Fruit fly (Drosophila melanogaster): Measurements from ENCODE around the gene Cp19.

Gene Cp19

dm6 chr3L:8699612-8700011, 30.1 kb upstream of the Cp19 start (continued):
- TF ChIP-seq CG13123 (GFP tag; optimal IDR thresholded peaks at IDR 0.05) (no peak), ken (GFP tag; IDR thresholded peaks at IDR 0.05) (0 out of 3 replicates have a peak, but pooled peaks have one; percentile 31), dysf (GFP tag; IDR thresholded peaks at IDR 0.05) (no peak), Med (GFP tag) (peak; percentile 79), GATAe (GFP tag; conservative IDR thresholded peaks at IDR 0.05) (peak; percentile 93), CG15073 (GFP tag; optimal IDR thresholded peaks at IDR 0.05) (no peak), CG5953 (GFP tag; IDR thresholded peaks at IDR 0.05) (0 out of 2 replicates have a peak, but pooled peaks have one; percentile 15), CG17361 (GFP tag; IDR thresholded peaks at IDR 0.05) (no peak), al (GFP tag; IDR thresholded peaks at IDR 0.05) (no peak), Trl (optimal IDR thresholded peaks at IDR 0.05) (no peak), Trl (GFP tag; optimal IDR thresholded peaks at IDR 0.05) (no peak), ssp (GFP tag; IDR thresholded peaks at IDR 0.05) (no peak), NK7.1 (GFP tag; optimal IDR thresholded peaks at IDR 0.05) (no peak), slou (GFP tag; optimal IDR thresholded peaks at IDR 0.05) (no peak), CG8290 (GFP tag; optimal IDR thresholded peaks at IDR 0.05) (no peak), CG8290 (tag; optimal IDR thresholded peaks at IDR 0.05) (peak in 1 of 2 experiments; percentile 26), Rfx (GFP tag; IDR thresholded peaks at IDR 0.05) (peak; percentile 12; the same call in 1 of the 2 replicates), CG4617 (GFP tag; optimal IDR thresholded peaks at IDR 0.05; ENCODE audit: borderline replicate concordance) (no peak), toy (GFP tag; IDR thresholded peaks at IDR 0.05) (no peak), HLH4C (GFP tag; IDR thresholded peaks at IDR 0.05; ENCODE audit: partially characterized antibody) (no peak), nerfin-1 (tag; optimal IDR thresholded peaks at IDR 0.05) (no peak), CG6791 (GFP tag; IDR thresholded peaks at IDR 0.05; ENCODE audit: partially characterized antibody) (no peak), ab (GFP tag; optimal IDR thresholded peaks at IDR 0.05) (no peak), CG7745 (tag; optimal IDR thresholded peaks at IDR 0.05) (peak; percentile 7), h (optimal IDR thresholded peaks at IDR 0.05) (no peak), row (GFP tag; IDR thresholded peaks at IDR 0.05) (no peak), Jarid2 (GFP tag; optimal IDR thresholded peaks at IDR 0.05) (no peak), CG14014 (GFP tag; IDR thresholded peaks at IDR 0.05) (peak; percentile 29; the same call in 1 of the 2 replicates), ATbp (GFP tag; optimal IDR thresholded peaks at IDR 0.05) (no peak), CG17186 (GFP tag; optimal IDR thresholded peaks at IDR 0.05) (no peak), CG15601 (tag; optimal IDR thresholded peaks at IDR 0.05) (peak; percentile 20), ftz-f1 (GFP tag; optimal IDR thresholded peaks at IDR 0.05) (peak; percentile 60), pum (GFP tag; optimal IDR thresholded peaks at IDR 0.05) (no peak), Hey (tag; optimal IDR thresholded peaks at IDR 0.05) (peak; percentile 88), Blimp-1 (GFP tag; optimal IDR thresholded peaks at IDR 0.05) (no peak), Nf-YB (GFP tag; optimal IDR thresholded peaks at IDR 0.05) (peak; percentile 64), Mes4 (GFP tag; optimal IDR thresholded peaks at IDR 0.05) (no peak), CG2202 (tag; optimal IDR thresholded peaks at IDR 0.05) (no peak), Taf1 (GFP tag; IDR thresholded peaks at IDR 0.05) (no peak), tna (GFP tag; IDR thresholded peaks at IDR 0.05; ENCODE audit: partially characterized antibody) (0 out of 2 replicates have a peak, but pooled peaks have one; percentile 7), Camta (GFP tag; optimal IDR thresholded peaks at IDR 0.05) (no peak), CG17359 (tag; optimal IDR thresholded peaks at IDR 0.05) (no peak), salm (tag; optimal IDR thresholded peaks at IDR 0.05) (peak; percentile 56), CG11247 (GFP tag; IDR thresholded peaks at IDR 0.05) (peak; percentile 35; the same call in 1 of the 2 replicates), her (GFP tag; optimal IDR thresholded peaks at IDR 0.05) (no peak), CG18476 (GFP tag; optimal IDR thresholded peaks at IDR 0.05) (no peak), dpn (GFP tag; optimal IDR thresholded peaks at IDR 0.05) (no peak), tx (GFP tag; optimal IDR thresholded peaks at IDR 0.05) (no peak), dmrt99B (tag; optimal IDR thresholded peaks at IDR 0.05) (no peak), gfzf (GFP tag; optimal IDR thresholded peaks at IDR 0.05) (no peak), twi (tag; optimal IDR thresholded peaks at IDR 0.05) (no peak), CG3847 (GFP tag; IDR thresholded peaks at IDR 0.05) (no peak), CG12155 (GFP tag; optimal IDR thresholded peaks at IDR 0.05) (no peak)
